Worm (Caenorhabditis elegans) whole organism, mixed stage, embryonic: ENCODE data around the gene btb-20.

ENCODE experiments used
- M03D4.4 ChIP-seq: sonication (generic microtip); optimal IDR thresholded peaks from 2 replicates; lab custom pipeline; 2017; ENCODE audit warnings: mild to moderate bottlenecking, missing genetic modification characterization, missing compliant biosample characterization
- bed-3 ChIP-seq: fragments of 200-800 bp; sonication (Bioruptor generic); optimal IDR thresholded peaks from 3 replicates; lab custom pipeline; 2018; ENCODE audit warnings: mild to moderate bottlenecking, missing genetic modification characterization, moderate library complexity, missing compliant biosample characterization
- blmp-1 ChIP-seq: fragments of 150-350 bp; optimal IDR thresholded peaks from 2 replicates; lab custom pipeline; 2014; ENCODE audit warnings: missing biosample characterization, missing genetic modification characterization
- ceh-39 ChIP-seq: fragments of 150-350 bp; optimal IDR thresholded peaks from 2 replicates; lab custom pipeline; 2014; ENCODE audit warnings: missing biosample characterization, missing genetic modification characterization
- ceh-43 ChIP-seq: fragments of 200-800 bp; sonication (Bioruptor generic); optimal IDR thresholded peaks from 2 replicates; lab custom pipeline; 2018; ENCODE audit warnings: mild to moderate bottlenecking, missing genetic modification characterization, moderate library complexity, missing compliant biosample characterization
- cnd-1 ChIP-seq: fragments of 200-800 bp; sonication (Bioruptor generic); optimal IDR thresholded peaks from 2 replicates; lab custom pipeline; 2018; ENCODE audit warnings: mild to moderate bottlenecking, missing genetic modification characterization, missing compliant biosample characterization
- drap-1 ChIP-seq: fragments of 200-800 bp; sonication (Bioruptor generic); optimal IDR thresholded peaks from 3 replicates; lab custom pipeline; 2018; ENCODE audit warnings: mild to moderate bottlenecking, missing genetic modification characterization, missing compliant biosample characterization
- elt-1 ChIP-seq: sonication (generic microtip); optimal IDR thresholded peaks from 2 replicates; lab custom pipeline; 2017; ENCODE audit warnings: missing genetic modification characterization, mild to moderate bottlenecking, missing compliant biosample characterization, antibody characterized with exemption, moderate library complexity, borderline replicate concordance; ENCODE audit not compliant: insufficient read depth
- elt-3 ChIP-seq: fragments of 150-350 bp; optimal IDR thresholded peaks from 2 replicates; lab custom pipeline; 2014; ENCODE audit warnings: missing biosample characterization, missing genetic modification characterization
- flh-1 ChIP-seq: fragments of 200-800 bp; sonication (Bioruptor generic); optimal IDR thresholded peaks from 2 replicates; lab custom pipeline; 2018; ENCODE audit warnings: mild to moderate bottlenecking, missing genetic modification characterization, moderate library complexity, missing compliant biosample characterization
- hlh-1 ChIP-seq: fragments of 150-350 bp; optimal IDR thresholded peaks from 2 replicates; lab custom pipeline; 2014; ENCODE audit warnings: missing biosample characterization, missing genetic modification reagents, missing genetic modification characterization
- lin-13 ChIP-seq: fragments of 150-350 bp; optimal IDR thresholded peaks from 2 replicates; lab custom pipeline; 2014; ENCODE audit warnings: missing biosample characterization, missing genetic modification characterization
- lin-32 ChIP-seq: fragments of 200-800 bp; sonication (Bioruptor generic); optimal IDR thresholded peaks from 2 replicates; lab custom pipeline; 2018; ENCODE audit warnings: mild to moderate bottlenecking, missing genetic modification characterization, missing compliant biosample characterization
- mab-5 ChIP-seq: fragments of 150-350 bp; optimal IDR thresholded peaks from 2 replicates; lab custom pipeline; 2014; ENCODE audit warnings: missing biosample characterization, missing genetic modification characterization
- mep-1 ChIP-seq: fragments of 150-350 bp; optimal IDR thresholded peaks from 2 replicates; lab custom pipeline; 2017; ENCODE audit warnings: missing biosample characterization, missing genetic modification reagents, missing genetic modification characterization, inconsistent platforms
- mls-2 ChIP-seq: sonication (generic microtip); optimal IDR thresholded peaks from 2 replicates; lab custom pipeline; 2016; ENCODE audit warnings: mild to moderate bottlenecking, missing genetic modification characterization, moderate library complexity, missing compliant biosample characterization
- nhr-12 ChIP-seq: fragments of 150-350 bp; optimal IDR thresholded peaks from 2 replicates; lab custom pipeline; 2014; ENCODE audit warnings: missing biosample characterization, missing genetic modification characterization
- nhr-2 ChIP-seq: fragments of 150-350 bp; optimal IDR thresholded peaks from 2 replicates; lab custom pipeline; 2014; ENCODE audit warnings: missing biosample characterization, missing genetic modification characterization
- nhr-237 ChIP-seq: fragments of 150-350 bp; optimal IDR thresholded peaks from 2 replicates; lab custom pipeline; 2014; ENCODE audit warnings: missing biosample characterization, missing genetic modification characterization
- nhr-28 ChIP-seq: fragments of 150-350 bp; optimal IDR thresholded peaks from 2 replicates; lab custom pipeline; 2014; ENCODE audit warnings: missing biosample characterization, missing genetic modification characterization
- nhr-76 ChIP-seq: sonication (generic microtip); optimal IDR thresholded peaks from 2 replicates; lab custom pipeline; 2017; ENCODE audit warnings: missing biosample characterization, missing genetic modification characterization
- pha-4 ChIP-seq: fragments of 150-350 bp; optimal IDR thresholded peaks from 2 replicates; lab custom pipeline; 2018; ENCODE audit warnings: missing biosample characterization, missing genetic modification reagents, missing genetic modification characterization
- sem-2 ChIP-seq: fragments of 200-800 bp; sonication (Bioruptor generic); optimal IDR thresholded peaks from 2 replicates; lab custom pipeline; 2018; ENCODE audit warnings: mild to moderate bottlenecking, missing genetic modification characterization, missing compliant biosample characterization
- sptf-1 ChIP-seq: sonication (generic microtip); optimal IDR thresholded peaks from 2 replicates; lab custom pipeline; 2017; ENCODE audit warnings: mild to moderate bottlenecking, missing genetic modification characterization, moderate library complexity, missing compliant biosample characterization
- unc-120 ChIP-seq: sonication (generic microtip); optimal IDR thresholded peaks from 2 replicates; lab custom pipeline; 2017; ENCODE audit warnings: missing genetic modification characterization, missing compliant biosample characterization; ENCODE audit not compliant: poor library complexity, severe bottlenecking
- unc-39 ChIP-seq: fragments of 150-350 bp; optimal IDR thresholded peaks from 2 replicates; lab custom pipeline; 2014; ENCODE audit warnings: missing biosample characterization, missing genetic modification characterization
- unc-62 ChIP-seq: fragments of 150-350 bp; optimal IDR thresholded peaks from 2 replicates; lab custom pipeline; 2014; ENCODE audit warnings: missing biosample characterization, missing genetic modification reagents, missing genetic modification characterization
- zip-8 ChIP-seq: fragments of 150-350 bp; optimal IDR thresholded peaks from 2 replicates; lab custom pipeline; 2014; ENCODE audit warnings: missing biosample characterization, missing genetic modification characterization
- ztf-11 ChIP-seq: fragments of 150-350 bp; optimal IDR thresholded peaks from 2 replicates; lab custom pipeline; 2014; ENCODE audit warnings: missing biosample characterization, missing genetic modification characterization

The btb-20 gene

DNA sequence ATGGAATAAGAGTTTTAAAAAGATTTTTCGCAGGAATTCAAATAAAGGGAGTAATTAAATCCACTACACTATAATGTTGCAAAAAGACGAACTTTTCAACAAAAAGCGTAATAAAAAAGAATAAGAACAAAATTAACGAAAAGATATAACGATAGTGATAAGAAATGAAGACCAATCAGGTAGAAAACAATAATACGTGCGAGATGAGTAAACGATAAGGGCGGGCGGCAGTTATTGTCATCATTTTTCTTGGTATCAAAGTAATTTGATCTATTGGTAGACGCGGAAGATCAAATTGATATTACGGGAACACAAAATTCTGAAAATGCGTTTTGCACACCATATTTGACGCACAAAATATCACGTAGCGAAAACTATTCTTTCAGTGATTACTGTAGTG is 28.9 kb downstream of the btb-20 start:
- TF ChIP-seq lin-32 (GFP tag; lab: Kevin White, UChicago) (no peak), mls-2 (tag; lab: Kevin White, UChicago) (no peak), elt-1 (tag; lab: Kevin White, UChicago) (peak; percentile 85), nhr-237 (tag; lab: Kevin White, UChicago) (no peak)

DNA sequence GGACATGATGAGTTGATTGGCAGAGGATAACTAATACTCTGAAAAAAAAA is 29.1 kb downstream of the btb-20 start, which contains the start of gene cysl-2:
TSS of gene cysl-2 (minus strand) at position 38 of the 50 bp plus-strand sequence.
- TF ChIP-seq mep-1 (no peak), unc-120 (tag; lab: Kevin White, UChicago) (no peak), pha-4 (no peak), nhr-28 (tag; lab: Kevin White, UChicago) (no peak), mab-5 (tag; lab: Kevin White, UChicago) (no peak), elt-1 (tag; lab: Kevin White, UChicago) (no peak), nhr-76 (tag; lab: Kevin White, UChicago) (no peak), unc-39 (tag; lab: Kevin White, UChicago) (no peak), hlh-1 (no peak), M03D4.4 (no peak), sem-2 (GFP tag; lab: Kevin White, UChicago) (no peak), ztf-11 (tag; lab: Kevin White, UChicago) (no peak), ceh-39 (tag; lab: Kevin White, UChicago) (no peak), bed-3 (no peak), nhr-12 (tag; lab: Kevin White, UChicago) (no peak), nhr-2 (tag; lab: Kevin White, UChicago) (no peak)

DNA sequence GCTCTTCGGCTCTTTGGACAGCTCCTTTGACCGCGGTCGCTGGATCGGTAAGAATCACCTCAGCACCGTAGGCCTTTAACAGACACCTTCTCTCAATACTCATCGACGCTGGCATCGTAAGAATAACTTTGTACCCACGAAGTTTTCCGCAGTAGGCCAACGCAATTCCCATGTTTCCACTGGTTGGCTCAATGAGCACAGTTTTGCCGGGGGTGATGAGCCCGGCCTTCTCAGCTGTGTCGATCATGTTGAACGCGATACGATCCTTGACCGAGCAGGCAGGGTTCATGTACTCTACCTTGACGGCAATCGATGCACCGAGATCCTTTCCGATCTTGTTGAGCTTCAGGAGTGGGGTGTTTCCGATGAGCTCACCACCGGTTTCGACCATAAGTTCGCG is 29.3 kb downstream of the btb-20 start:
- no peak for TF ChIP-seq nhr-2 (tag; lab: Kevin White, UChicago)
- TF ChIP-seq drap-1 (GFP tag; lab: Kevin White, UChicago), result no peak
- TF ChIP-seq nhr-76 (tag; lab: Kevin White, UChicago), result no peak

DNA sequence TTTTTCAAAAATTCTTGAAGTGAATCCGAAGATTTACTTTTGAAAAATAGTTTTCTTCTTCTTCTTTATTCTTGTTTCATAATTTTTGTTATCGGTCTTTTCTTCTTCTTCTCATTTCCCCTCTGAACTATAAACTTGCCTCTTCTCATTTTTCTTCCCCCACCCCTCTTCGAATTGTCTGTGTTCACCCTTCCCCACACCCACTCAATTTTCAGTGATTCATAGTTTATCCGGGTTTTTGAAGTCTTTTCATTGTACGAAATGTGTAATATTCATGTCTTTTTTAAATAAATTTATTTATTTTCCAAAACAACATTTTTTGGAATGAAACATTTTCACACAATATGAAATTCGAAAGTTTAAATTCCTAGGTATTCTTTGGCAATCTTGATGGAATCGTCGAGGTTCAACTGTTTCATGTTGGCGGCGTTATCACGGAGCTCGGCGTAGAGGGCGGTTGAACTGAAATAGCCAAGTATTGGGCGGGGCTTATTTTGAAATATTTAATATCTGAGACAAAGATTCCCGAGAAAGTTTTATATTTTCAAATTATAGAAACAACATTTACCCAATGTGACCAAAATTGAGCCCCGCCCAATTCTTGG is 30.6 kb downstream of the btb-20 start:
- TF ChIP-seq mab-5 (tag; lab: Kevin White, UChicago) (no peak), ceh-43 (no peak), bed-3 (no peak), cnd-1 (tag; lab: Kevin White, UChicago) (no peak), sptf-1 (tag; lab: Kevin White, UChicago) (no peak), ztf-11 (tag; lab: Kevin White, UChicago) (no peak), mep-1 (no peak), nhr-12 (tag; lab: Kevin White, UChicago) (no peak), elt-3 (tag; lab: Kevin White, UChicago) (no peak), unc-62 (no peak), zip-8 (tag; lab: Kevin White, UChicago) (no peak), drap-1 (GFP tag; lab: Kevin White, UChicago) (no peak), lin-32 (GFP tag; lab: Kevin White, UChicago) (no peak), unc-120 (tag; lab: Kevin White, UChicago) (no peak)

DNA sequence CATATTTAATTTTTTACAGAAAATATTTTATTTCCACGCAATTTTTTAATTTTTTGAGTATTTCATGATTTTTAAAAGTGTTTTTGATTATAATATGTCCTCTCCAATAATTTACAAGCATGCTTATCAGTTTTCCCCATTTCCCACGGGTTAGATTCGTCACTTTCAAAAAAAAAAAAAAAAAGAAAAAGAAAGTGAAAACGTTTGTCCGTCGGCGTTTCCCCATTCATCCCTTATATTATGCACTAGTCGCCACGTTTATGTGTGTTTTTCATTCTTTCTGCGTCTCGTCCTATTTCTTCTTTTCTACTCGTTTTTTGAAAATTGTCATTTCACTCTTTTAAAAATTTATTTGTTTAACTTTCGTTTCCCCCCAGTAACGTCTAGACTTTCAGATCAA is 33.9 kb downstream of the btb-20 start, which contains the start of gene vnut-1:
TSS of gene vnut-1 (plus strand) at position 396 of the 400 bp plus-strand sequence.
- no peak for TF ChIP-seq nhr-76 (tag; lab: Kevin White, UChicago)
- TF ChIP-seq blmp-1 (tag; lab: Kevin White, UChicago), result peak; percentile 58

DNA sequence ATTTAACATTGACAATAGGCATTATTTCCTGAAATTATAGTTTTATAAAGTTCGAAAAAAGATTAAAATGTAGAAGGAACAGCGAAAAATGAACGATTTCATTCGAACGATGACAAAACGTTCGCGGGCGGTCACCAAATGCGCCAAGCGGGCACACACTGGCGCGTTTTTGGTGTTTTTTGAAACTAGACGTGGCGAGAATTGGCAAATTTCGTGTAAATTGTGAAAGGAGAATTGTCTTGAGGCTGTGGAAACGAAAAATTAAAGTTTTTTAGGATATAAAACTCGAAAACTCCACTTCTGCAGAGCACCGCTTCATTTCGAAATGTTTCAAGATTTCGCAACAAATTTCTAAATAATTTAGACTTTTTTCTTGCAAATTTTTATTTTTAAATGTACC is 34.7 kb downstream of the btb-20 start, which contains the start of gene usp-14:
TSS of gene usp-14 (minus strand) at position 28 of the 400 bp plus-strand sequence.
- TF ChIP-seq flh-1 (no peak), unc-120 (tag; lab: Kevin White, UChicago) (peak; percentile 30), mls-2 (tag; lab: Kevin White, UChicago) (no peak), lin-13 (tag; lab: Kevin White, UChicago) (peak; percentile 41)
